Worm (Caenorhabditis elegans): ENCODE results near the gene F31D5.1.

F31D5.1 gene

ce11 chrII:4194127-4194526 lies 25.0 kb upstream of the F31D5.1 start, which contains the start of gene mth-2 (continued):
- TF ChIP-seq gei-8 (GFP tag; optimal IDR thresholded peaks at IDR 0.05) (no peak), spr-1 (tag; optimal IDR thresholded peaks at IDR 0.05) (no peak), mdl-1 (tag; optimal IDR thresholded peaks at IDR 0.05) (no peak), mes-2 (tag; optimal IDR thresholded peaks at IDR 0.05; ENCODE audit: poor library complexity, severe bottlenecking) (peak; percentile 18), tra-1 (GFP tag; IDR thresholded peaks at IDR 0.05) (peak; percentile 25; the same call in 1 of the 2 replicates), vab-7 (GFP tag; IDR thresholded peaks at IDR 0.05) (no peak)

DNA sequence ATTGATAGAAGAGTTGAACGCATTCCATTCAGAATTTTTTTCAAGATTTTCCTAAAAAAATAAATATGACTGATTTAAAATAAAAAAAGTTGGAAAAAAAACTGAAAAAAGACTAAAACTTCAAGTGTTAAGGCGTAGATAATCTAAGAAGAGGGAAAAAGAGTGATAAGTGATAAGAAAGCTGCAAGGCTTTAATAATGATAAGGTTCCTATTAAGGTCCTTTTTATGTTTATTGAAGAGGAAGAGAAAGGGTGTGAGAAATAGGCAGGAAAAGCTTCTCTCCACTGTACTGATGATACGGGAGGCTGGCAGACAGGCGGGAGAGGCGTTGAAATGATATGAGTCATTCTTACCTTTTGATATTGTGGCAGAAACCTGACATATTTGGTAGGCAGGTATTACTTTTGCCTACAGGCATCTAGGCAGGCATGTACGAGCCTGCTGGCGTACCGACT lies 15.4 kb upstream of the F31D5.1 start, which contains the start of gene mth-1:
mth-1 (minus strand) TSS at position 51 of the 456 bp plus-strand sequence.
- TF ChIP-seq Y105C5A.15 (GFP tag; IDR thresholded peaks at IDR 0.05) (no peak), daf-16 (GFP tag; optimal IDR thresholded peaks at IDR 0.05) (no peak), daf-16 (tag; optimal IDR thresholded peaks at IDR 0.05) (peak; percentile 42), lsy-2 (tag; optimal IDR thresholded peaks at IDR 0.05) (no peak), daf-19 (GFP tag; conservative IDR thresholded peaks at IDR 0.05) (no peak), unc-39 (tag; optimal IDR thresholded peaks at IDR 0.05) (no peak), rbr-2 (tag; optimal IDR thresholded peaks at IDR 0.05) (no peak), ceh-20 (GFP tag; IDR thresholded peaks at IDR 0.05) (no peak), dve-1 (tag; optimal IDR thresholded peaks at IDR 0.05; ENCODE audit: insufficient read depth) (no peak), nhr-237 (tag; optimal IDR thresholded peaks at IDR 0.05) (no peak), pqm-1 (tag; optimal IDR thresholded peaks at IDR 0.05) (peak; percentile 68), madf-5 (GFP tag; IDR thresholded peaks at IDR 0.05) (no peak), ceh-44 (GFP tag; IDR thresholded peaks at IDR 0.05) (no peak), ceh-82 (tag; optimal IDR thresholded peaks at IDR 0.05) (no peak), F49E8.2 (tag; optimal IDR thresholded peaks at IDR 0.05; ENCODE audit: borderline replicate concordance) (no peak), F10B5.3 (tag; optimal IDR thresholded peaks at IDR 0.05) (no peak), ztf-11 (tag; optimal IDR thresholded peaks at IDR 0.05) (no peak), hmg-1.1 (GFP tag; IDR thresholded peaks at IDR 0.05) (no peak), nhr-111 (GFP tag; optimal IDR thresholded peaks at IDR 0.05) (no peak), dmd-6 (GFP tag; IDR thresholded peaks at IDR 0.05) (peak; percentile 29; the same call in 1 of the 2 replicates), F37D6.2 (tag; optimal IDR thresholded peaks at IDR 0.05) (no peak), arid-1 (GFP tag; conservative IDR thresholded peaks at IDR 0.05) (no peak), pha-4 (GFP tag; IDR thresholded peaks at IDR 0.05) (no peak), pha-4 (tag; optimal IDR thresholded peaks at IDR 0.05) (no peak), nhr-41 (GFP tag; IDR thresholded peaks at IDR 0.05) (no peak), lin-13 (GFP tag; optimal IDR thresholded peaks at IDR 0.05) (no peak), spr-1 (tag; optimal IDR thresholded peaks at IDR 0.05) (no peak), nhr-11 (tag; optimal IDR thresholded peaks at IDR 0.05) (no peak), F26F4.8 (GFP tag; conservative IDR thresholded peaks at IDR 0.05) (no peak), hlh-11 (tag; optimal IDR thresholded peaks at IDR 0.05) (peak; percentile 12), ZK337.2 (GFP tag; IDR thresholded peaks at IDR 0.05) (no peak), zag-1 (tag; optimal IDR thresholded peaks at IDR 0.05) (no peak), ceh-28 (tag; optimal IDR thresholded peaks at IDR 0.05) (no peak)

- TF ChIP-seq daf-12 (tag; optimal IDR thresholded peaks at IDR 0.05) (no peak), F26F4.8 (GFP tag; conservative IDR thresholded peaks at IDR 0.05) (no peak), arid-1 (GFP tag; conservative IDR thresholded peaks at IDR 0.05) (no peak), lim-7 (GFP tag; IDR thresholded peaks at IDR 0.05) (no peak), T20F7.1 (GFP tag; optimal IDR thresholded peaks at IDR 0.05) (no peak), duxl-1 (tag; optimal IDR thresholded peaks at IDR 0.05; ENCODE audit: poor library complexity) (no peak), unc-62 (GFP tag; optimal IDR thresholded peaks at IDR 0.05 in 1 of 2) (no peak), unc-62 (tag; optimal IDR thresholded peaks at IDR 0.05) (no peak), egl-27 (tag; optimal IDR thresholded peaks at IDR 0.05) (no peak), ces-1 (GFP tag; optimal IDR thresholded peaks at IDR 0.05) (no peak), gei-8 (GFP tag; optimal IDR thresholded peaks at IDR 0.05) (no peak), snpc-4 (tag; optimal IDR thresholded peaks at IDR 0.05) (no peak), hif-1 (tag; optimal IDR thresholded peaks at IDR 0.05) (no peak), ctbp-1 (GFP tag; IDR thresholded peaks at IDR 0.05) (no peak), Y48G9A.11 (GFP tag; IDR thresholded peaks at IDR 0.05) (no peak), hmg-1.1 (GFP tag; IDR thresholded peaks at IDR 0.05) (no peak)
Observed at ce11 chrII:4209071-4209747, 10.0 kb upstream of the F31D5.1 start, which contains the start of gene F31D5.6. F31D5.6 (plus strand) TSS chrII:4209697.

All from whole organism, L4 larva.